Fruit fly (Drosophila melanogaster): Measurements from ENCODE around the gene Archease.
A peak's percentile ranks its signal among the peaks of the same experiment; 100 is the strongest.

Archease gene

dm6 chr3R:21613322-21613807, 49.4 kb downstream of the Archease start (continued):
- TF ChIP-seq Hr51 (GFP tag; optimal IDR thresholded peaks at IDR 0.05) (peak in 1 of 2 experiments; percentile 87), lov (optimal IDR thresholded peaks at IDR 0.05) (no peak), lov (GFP tag; IDR thresholded peaks at IDR 0.05) (no peak), CG6854 (GFP tag; optimal IDR thresholded peaks at IDR 0.05) (peak; percentile 52), CG14860 (GFP tag; IDR thresholded peaks at IDR 0.05; ENCODE audit: partially characterized antibody) (no peak), stwl (tag; optimal IDR thresholded peaks at IDR 0.05) (peak; percentile 30), Blimp-1 (GFP tag; optimal IDR thresholded peaks at IDR 0.05) (peak; percentile 65), zfh2 (GFP tag; optimal IDR thresholded peaks at IDR 0.05) (peak; percentile 7), zen2 (GFP tag; IDR thresholded peaks at IDR 0.05; ENCODE audit: partially characterized antibody) (no peak), Hr78 (GFP tag; optimal IDR thresholded peaks at IDR 0.05) (peak in 1 of 2 experiments; percentile 84), CG8388 (GFP tag; optimal IDR thresholded peaks at IDR 0.05) (peak; percentile 33), CG2889 (GFP tag; IDR thresholded peaks at IDR 0.05) (no peak), da (GFP tag; optimal IDR thresholded peaks at IDR 0.05) (peak; percentile 87), Fer1 (GFP tag; optimal IDR thresholded peaks at IDR 0.05) (peak; percentile 87), corto (GFP tag; optimal IDR thresholded peaks at IDR 0.05) (peak; percentile 77), Lpt (GFP tag; optimal IDR thresholded peaks at IDR 0.05) (no peak), CG31388 (GFP tag; optimal IDR thresholded peaks at IDR 0.05) (no peak), hb (GFP tag; IDR thresholded peaks at IDR 0.05; ENCODE audit: partially characterized antibody) (no peak), Sox100B (GFP tag; optimal IDR thresholded peaks at IDR 0.05) (peak; percentile 82), salm (tag; optimal IDR thresholded peaks at IDR 0.05) (peak; percentile 28), trem (tag; optimal IDR thresholded peaks at IDR 0.05) (peak; percentile 27), exex (tag; optimal IDR thresholded peaks at IDR 0.05) (peak; percentile 69), dmrt99B (tag; optimal IDR thresholded peaks at IDR 0.05) (peak; percentile 39), CG7745 (tag; optimal IDR thresholded peaks at IDR 0.05) (peak; percentile 89), dati (GFP tag; IDR thresholded peaks at IDR 0.05) (no peak), Ets65A (GFP tag) (no peak), CG6813 (GFP tag; optimal IDR thresholded peaks at IDR 0.05) (peak; percentile 93), psq (GFP tag; optimal IDR thresholded peaks at IDR 0.05) (peak; percentile 98), gfzf (GFP tag; optimal IDR thresholded peaks at IDR 0.05) (peak; percentile 16), Gug (GFP tag; IDR thresholded peaks at IDR 0.05) (no peak), ttk (GFP tag; IDR thresholded peaks at IDR 0.05) (no peak), h (optimal IDR thresholded peaks at IDR 0.05) (no peak), CG1832 (GFP tag; optimal IDR thresholded peaks at IDR 0.05) (peak; percentile 88), Taf1 (GFP tag; IDR thresholded peaks at IDR 0.05) (no peak), seq (GFP tag; IDR thresholded peaks at IDR 0.05) (no peak), Sry-δ (GFP tag; optimal IDR thresholded peaks at IDR 0.05) (peak; percentile 40), CG13624 (GFP tag; optimal IDR thresholded peaks at IDR 0.05) (peak; percentile 76), nom (GFP tag; optimal IDR thresholded peaks at IDR 0.05) (peak; percentile 64), CG17359 (tag; optimal IDR thresholded peaks at IDR 0.05) (peak; percentile 87), MBD-R2 (GFP tag; IDR thresholded peaks at IDR 0.05) (no peak), fd102C (GFP tag; optimal IDR thresholded peaks at IDR 0.05) (peak; percentile 91), Atf6 (GFP tag; IDR thresholded peaks at IDR 0.05) (no peak), pan (optimal IDR thresholded peaks at IDR 0.05) (no peak), pan (GFP tag; optimal IDR thresholded peaks at IDR 0.05 in 1 of 2, IDR thresholded peaks at IDR 0.05 in 1 of 2) (no peak), nerfin-1 (tag; optimal IDR thresholded peaks at IDR 0.05) (peak; percentile 93), cato (GFP tag; optimal IDR thresholded peaks at IDR 0.05; ENCODE audit: borderline replicate concordance) (peak; percentile 34), sima (GFP tag; optimal IDR thresholded peaks at IDR 0.05) (peak; percentile 66), chn (GFP tag; optimal IDR thresholded peaks at IDR 0.05) (peak; percentile 53), YL-1 (GFP tag; optimal IDR thresholded peaks at IDR 0.05) (peak; percentile 72), Asciz (GFP tag; optimal IDR thresholded peaks at IDR 0.05) (peak; percentile 91), Ets97D (GFP tag; optimal IDR thresholded peaks at IDR 0.05) (peak; percentile 59)
